Fruit fly (Drosophila melanogaster) whole organism, larva: ENCODE data around the gene CG14000.

Experiments used
- noc ChIP-seq: fragments of 200-800 bp; sonication (Bioruptor generic); optimal IDR thresholded peaks from 3 replicates; lab custom pipeline; 2019; ENCODE audit warnings: missing biosample characterization, mild to moderate bottlenecking, missing genetic modification characterization, moderate library complexity

The CG14000 gene

DNA sequence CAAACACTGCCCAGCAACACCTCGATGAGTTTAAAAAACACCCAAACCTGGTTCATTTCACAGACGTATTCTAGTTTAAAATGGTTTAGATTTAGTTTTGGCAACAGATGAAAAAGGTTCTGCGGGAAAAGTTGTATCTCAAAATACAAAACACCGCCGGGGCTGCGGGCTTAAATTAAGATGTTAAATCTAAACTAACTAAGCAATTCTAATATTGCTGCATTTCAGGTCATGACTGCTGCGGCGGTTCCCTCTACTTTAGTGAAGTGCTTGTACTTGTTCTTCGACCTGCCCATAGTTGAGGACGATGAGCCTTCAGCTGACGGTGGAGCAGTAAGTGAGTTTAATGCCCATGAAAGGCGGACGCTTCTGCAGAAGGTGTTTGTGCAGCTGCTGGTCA lies at the start of gene CG14000:
CG14000 (minus strand) TSS at position 101 of the 400 bp plus-strand sequence.
- no peak for TF ChIP-seq noc (tag; lab: Kevin White, UChicago)

DNA sequence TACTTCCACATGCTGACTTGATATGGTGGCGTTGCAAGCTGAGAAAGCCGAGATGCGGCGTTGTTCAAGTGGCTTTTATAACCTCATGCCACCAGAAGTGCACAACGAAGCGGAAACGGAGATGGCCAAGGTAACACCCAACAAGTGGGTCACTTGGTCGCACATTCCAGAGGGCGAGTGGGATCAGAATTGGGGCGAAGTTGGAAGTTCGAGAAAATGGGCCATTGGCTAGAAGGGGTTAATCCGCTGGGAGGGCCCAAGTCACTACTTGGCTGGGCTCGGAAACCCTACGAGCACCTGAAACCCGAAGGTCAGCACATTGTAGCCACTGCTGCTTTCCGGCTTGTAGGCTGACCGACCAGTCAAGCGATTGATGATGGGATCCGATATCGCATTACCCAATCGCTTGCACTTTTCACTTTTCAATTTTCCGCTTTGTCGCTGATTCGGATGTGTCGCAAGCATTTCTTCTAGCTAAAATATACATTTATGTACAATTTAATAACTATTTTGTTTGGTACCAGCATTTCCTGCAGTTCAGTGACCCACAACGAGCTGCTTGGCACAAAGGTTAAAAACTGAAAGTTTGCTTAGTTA lies 48.6 kb upstream of the CG14000 start, which contains the start of gene Vm26Ac:
Vm26Ac (minus strand) TSS at position 51 of the 597 bp plus-strand sequence.
- no peak for TF ChIP-seq noc (tag; lab: Kevin White, UChicago)

- no peak for TF ChIP-seq noc (tag; lab: Kevin White, UChicago)
Measured at dm6 chr2L:5956706-5957105, 46.6 kb upstream of the CG14000 start, which contains the start of the genes CG13998 and Vm26Ab. Gene CG13998, minus strand, starts transcription at chr2L:5956819. Gene Vm26Ab, plus strand, starts transcription at chr2L:5957004.

dm6 chr2L:5956153-5956552 lies 46.1 kb upstream of the CG14000 start, which contains the start of gene CG13999:
Gene CG13999, minus strand, starts transcription at chr2L:5956466.
- TF ChIP-seq noc (tag; lab: Kevin White, UChicago): no peak

DNA sequence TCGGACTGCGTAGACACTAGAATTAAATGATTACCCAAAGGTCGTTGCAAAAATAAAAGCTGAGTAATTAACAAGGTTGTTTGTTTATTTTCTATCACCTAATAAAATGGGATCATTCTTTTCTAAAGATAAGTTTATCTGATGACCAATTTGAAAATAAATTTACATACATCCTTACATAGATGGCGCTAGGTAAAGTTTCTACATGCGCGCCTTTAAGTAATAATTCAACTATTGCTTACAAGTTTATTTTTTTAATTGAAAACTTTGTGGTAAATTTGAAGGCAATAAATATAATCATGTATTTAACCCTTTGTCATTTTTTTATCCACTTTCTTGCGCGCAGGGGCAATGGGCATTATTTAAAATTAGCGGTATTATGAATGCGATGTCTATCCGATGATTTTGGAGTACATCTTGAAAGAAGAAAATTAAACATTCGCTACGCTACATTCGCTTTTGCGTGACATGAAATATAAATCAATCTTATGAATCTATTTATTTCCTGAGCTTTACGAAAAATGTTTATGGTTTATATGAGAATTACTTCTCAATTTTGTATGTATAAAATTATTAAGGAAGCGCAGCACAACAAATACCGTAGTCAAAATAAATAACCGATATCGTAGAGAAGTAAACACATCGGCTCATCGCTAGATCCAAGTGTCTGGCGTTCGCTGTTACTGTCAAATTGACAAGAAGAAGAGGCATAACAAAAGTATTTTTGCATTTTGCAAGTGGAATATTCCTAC lies 38.9 kb upstream of the CG14000 start, which contains the start of gene CG9044:
CG9044 (plus strand) TSS at position 676 of the 752 bp plus-strand sequence.
- TF ChIP-seq noc (tag; lab: Kevin White, UChicago): no peak

DNA sequence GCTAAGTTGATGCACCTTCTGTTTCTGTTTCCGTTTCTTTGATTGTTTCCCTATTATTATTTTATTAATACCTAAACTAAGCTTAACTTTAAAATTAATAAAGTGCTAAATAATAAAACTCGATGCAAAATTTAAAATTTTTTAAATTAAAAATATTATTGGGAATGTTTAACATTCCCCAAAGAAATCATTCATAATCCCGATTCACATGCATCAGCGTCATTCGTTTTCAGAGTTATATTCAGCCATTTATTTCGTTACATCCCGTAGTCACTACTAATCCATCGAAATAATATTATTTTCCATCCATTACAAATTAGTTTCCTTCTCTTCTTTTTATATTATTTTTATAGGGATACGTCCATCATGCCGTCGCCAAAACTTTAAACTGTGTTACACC lies 37.4 kb upstream of the CG14000 start:
- TF ChIP-seq noc (tag; lab: Kevin White, UChicago): no peak

DNA sequence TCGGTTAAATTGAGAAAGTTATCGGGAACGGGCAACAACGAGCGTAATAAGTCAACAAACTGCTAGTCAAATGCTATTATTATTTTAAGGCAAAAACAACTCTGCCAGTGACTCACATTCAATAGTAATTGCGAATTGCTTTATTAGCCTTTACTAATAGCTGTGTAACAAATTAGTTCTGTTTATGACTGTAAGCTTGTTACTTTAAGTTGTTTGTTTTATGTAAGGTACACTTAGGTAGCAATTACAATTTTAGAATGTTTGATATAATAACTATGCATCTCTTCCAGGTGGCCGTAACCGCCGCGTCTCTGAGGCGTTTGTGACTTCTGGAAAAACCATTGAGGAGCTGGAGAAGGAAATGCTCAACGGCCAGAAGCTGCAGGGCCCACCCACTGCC lies 36.6 kb upstream of the CG14000 start:
- TF ChIP-seq noc (tag; lab: Kevin White, UChicago): no peak

dm6 chr2L:5945651-5946547 lies 35.8 kb upstream of the CG14000 start:
- no peak for TF ChIP-seq noc (tag; lab: Kevin White, UChicago)

dm6 chr2L:5944305-5945282 lies 34.5 kb upstream of the CG14000 start:
- TF ChIP-seq noc (tag; lab: Kevin White, UChicago): no peak

dm6 chr2L:5943229-5944078 lies 33.4 kb upstream of the CG14000 start, which contains the start of the genes Sfp26Ad and Gpdh1:
Gene Sfp26Ad, minus strand, starts transcription at chr2L:5943304.
Gene Gpdh1, plus strand, starts transcription at chr2L:5943643.
- TF ChIP-seq noc (tag; lab: Kevin White, UChicago): peak; percentile 77

DNA sequence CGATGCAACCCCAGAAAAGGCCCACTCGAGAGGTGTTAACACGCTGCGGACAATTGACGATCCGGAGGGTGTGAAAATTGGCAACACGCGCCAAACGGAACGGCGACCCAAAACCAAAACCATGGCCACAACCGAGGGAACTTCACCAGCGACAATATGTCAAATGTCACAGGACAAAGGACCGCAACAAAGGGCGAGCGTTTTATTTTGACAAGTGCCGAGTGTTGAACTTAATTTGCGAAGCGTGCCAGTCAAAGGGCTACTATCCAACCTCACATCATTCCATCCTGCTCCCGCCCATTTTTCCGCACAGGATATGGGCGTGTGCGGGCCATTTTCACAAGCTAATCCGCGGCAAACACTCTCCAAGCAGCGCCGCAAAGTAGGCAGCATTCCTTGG lies 17.3 kb upstream of the CG14000 start:
- no peak for TF ChIP-seq noc (tag; lab: Kevin White, UChicago)

DNA sequence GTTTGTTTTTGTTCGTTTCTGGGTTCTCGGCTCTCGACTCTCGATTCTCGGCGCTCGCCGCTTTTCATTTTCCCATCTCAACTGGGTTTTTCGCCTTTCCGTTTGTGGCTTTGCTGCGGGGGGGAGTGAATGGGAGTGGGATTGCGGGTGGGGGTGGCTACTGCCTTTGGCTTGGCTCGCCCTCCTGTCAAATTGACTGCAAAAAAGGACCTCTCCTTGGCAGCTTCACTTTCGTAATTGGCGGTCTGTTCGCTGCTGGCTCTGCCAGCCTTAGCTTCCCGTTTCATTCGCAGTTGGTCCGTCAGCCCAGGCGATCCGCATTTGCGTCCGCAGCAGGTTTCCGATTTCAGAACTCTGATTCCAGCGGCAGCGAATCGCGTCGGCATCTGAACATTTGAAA lies 15.5 kb upstream of the CG14000 start, which contains the start of gene dsf:
dsf (plus strand) TSS at position 301 of the 400 bp plus-strand sequence.
- no peak for TF ChIP-seq noc (tag; lab: Kevin White, UChicago)

DNA sequence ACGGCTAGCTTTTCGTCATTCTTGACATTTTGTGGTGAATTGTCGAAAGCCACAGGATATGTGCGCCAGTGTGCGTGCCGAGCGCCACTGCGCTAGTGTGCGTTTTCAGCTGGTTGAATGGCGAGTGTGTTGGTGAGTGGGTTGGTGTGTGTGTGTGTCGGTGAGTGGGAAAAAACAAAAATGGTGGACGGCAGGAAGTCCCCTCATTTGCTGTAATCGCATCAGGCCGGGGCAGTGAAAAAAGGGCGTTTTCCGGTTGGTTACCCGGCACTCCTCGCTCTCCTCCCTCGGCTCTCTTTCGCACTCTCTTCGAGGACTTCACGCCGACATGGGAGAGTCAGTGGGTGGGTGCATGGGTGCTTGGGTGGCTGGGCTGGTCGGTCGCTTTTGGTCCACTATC lies 15.1 kb upstream of the CG14000 start:
- no peak for TF ChIP-seq noc (tag; lab: Kevin White, UChicago)
